ENCODE assay signal across 4 fruit fly cellular contexts in genomic region chr2L:16231265-16231664, dm6.
A peak's percentile ranks its signal among the peaks of the same experiment; 100 is the strongest.
TF ChIP-seq lines count a peak whose summit lies in the region.

Gene Ca-Ma2d, plus strand, starts transcription at chr2L:16231475.

- TF ChIP-seq CTCF in whole organism, embryonic (GFP tag; optimal IDR thresholded peaks at IDR 0.05; lab: Kevin White, UChicago): no peak

TF ChIP-seq in whole organism, adult, 20 proteins besides CTCF, POLR2A, EP300 and RAD21:
- TF ChIP-seq Mnt (GFP tag; optimal IDR thresholded peaks at IDR 0.05; lab: Kevin White, UChicago) (no peak), CG7045 (GFP tag; optimal IDR thresholded peaks at IDR 0.05; lab: Kevin White, UChicago) (peak; percentile 18)

TF ChIP-seq in whole organism, embryonic, 481 proteins besides CTCF, POLR2A, EP300 and RAD21 (continues in another document):
- peak; percentile 76 for TF ChIP-seq abd-A (tag; optimal IDR thresholded peaks at IDR 0.05; lab: Kevin White, UChicago)
- peak; percentile 85 for TF ChIP-seq Med (GFP tag; lab: Kevin White, UChicago)
- TF ChIP-seq Trl (optimal IDR thresholded peaks at IDR 0.05; lab: Kevin White, UChicago): peak; percentile 72 to 78
- peak; percentile 1 for TF ChIP-seq Trl (GFP tag; optimal IDR thresholded peaks at IDR 0.05; lab: Kevin White, UChicago)
- TF ChIP-seq CG2199 (GFP tag; IDR thresholded peaks at IDR 0.05; lab: Robert Waterston, UW): peak; percentile 48; the same call in 1 of the 3 replicates
- peak; percentile 75 for TF ChIP-seq Jarid2 (GFP tag; optimal IDR thresholded peaks at IDR 0.05; lab: Kevin White, UChicago)
- peak; percentile 17; the same call in 1 of the 2 replicates for TF ChIP-seq CG13287 (GFP tag; IDR thresholded peaks at IDR 0.05; lab: Robert Waterston, UW; ENCODE audit: partially characterized antibody)
- no peak for TF ChIP-seq CG1647 (GFP tag; optimal IDR thresholded peaks at IDR 0.05; lab: Kevin White, UChicago)
- TF ChIP-seq CG9609 (GFP tag; optimal IDR thresholded peaks at IDR 0.05; lab: Kevin White, UChicago): no peak
- TF ChIP-seq crp (GFP tag; optimal IDR thresholded peaks at IDR 0.05; lab: Kevin White, UChicago): peak in 1 of 2 experiments; percentile 78
- peak; percentile 17; the same call in 1 of the 3 replicates for TF ChIP-seq CG11695 (GFP tag; IDR thresholded peaks at IDR 0.05; lab: Robert Waterston, UW)
- TF ChIP-seq twi (tag; optimal IDR thresholded peaks at IDR 0.05; lab: Kevin White, UChicago): peak; percentile 43
- TF ChIP-seq insv (GFP tag; optimal IDR thresholded peaks at IDR 0.05; lab: Kevin White, UChicago): peak in 1 of 2 experiments; percentile 13
- TF ChIP-seq CG12299 (tag; optimal IDR thresholded peaks at IDR 0.05; lab: Kevin White, UChicago): peak; percentile 6
- no peak for TF ChIP-seq D19B (GFP tag; optimal IDR thresholded peaks at IDR 0.05; lab: Kevin White, UChicago)
- peak; percentile 9 for TF ChIP-seq D19A (tag; optimal IDR thresholded peaks at IDR 0.05; lab: Kevin White, UChicago)
- TF ChIP-seq sens-2 (GFP tag; IDR thresholded peaks at IDR 0.05; lab: Robert Waterston, UW): no peak
- peak; percentile 62; the same call in 1 of the 2 replicates for TF ChIP-seq Adf1 (GFP tag; IDR thresholded peaks at IDR 0.05; lab: Robert Waterston, UW)
- TF ChIP-seq HLH3B (GFP tag; IDR thresholded peaks at IDR 0.05; lab: Robert Waterston, UW): no peak
- TF ChIP-seq Dbx (GFP tag; IDR thresholded peaks at IDR 0.05; lab: Robert Waterston, UW): 0 out of 3 replicates have a peak, but pooled peaks have one; percentile 15
- no peak for TF ChIP-seq Nf-YB (GFP tag; optimal IDR thresholded peaks at IDR 0.05; lab: Kevin White, UChicago)
- no peak for TF ChIP-seq lov (optimal IDR thresholded peaks at IDR 0.05; lab: Kevin White, UChicago)
- TF ChIP-seq lov (GFP tag; IDR thresholded peaks at IDR 0.05; lab: Robert Waterston, UW): no peak
- peak; percentile 38; the same call in 1 of the 2 replicates for TF ChIP-seq amos (GFP tag; IDR thresholded peaks at IDR 0.05; lab: Robert Waterston, UW; ENCODE audit: partially characterized antibody)
- TF ChIP-seq psq (GFP tag; optimal IDR thresholded peaks at IDR 0.05; lab: Kevin White, UChicago): peak; percentile 27
- TF ChIP-seq lab (GFP tag; optimal IDR thresholded peaks at IDR 0.05; lab: Kevin White, UChicago): peak; percentile 44
- TF ChIP-seq onecut (GFP tag; IDR thresholded peaks at IDR 0.05; lab: Robert Waterston, UW): peak; percentile 92

TF ChIP-seq in whole organism, prepupa, 60 proteins besides CTCF, POLR2A, EP300 and RAD21:
- TF ChIP-seq Blimp-1 (GFP tag; optimal IDR thresholded peaks at IDR 0.05; lab: Kevin White, UChicago) (no peak), Eip78C (GFP tag; lab: Kevin White, UChicago) (peak; percentile 30), CG3919 (GFP tag; optimal IDR thresholded peaks at IDR 0.05; lab: Kevin White, UChicago) (no peak), Ets96B (tag; optimal IDR thresholded peaks at IDR 0.05; lab: Kevin White, UChicago) (no peak), CG15336 (GFP tag; IDR thresholded peaks at IDR 0.05; lab: Robert Waterston, UW) (no peak), Smox (GFP tag; optimal IDR thresholded peaks at IDR 0.05; lab: Kevin White, UChicago) (no peak), CG32006 (GFP tag; optimal IDR thresholded peaks at IDR 0.05; lab: Kevin White, UChicago) (no peak), Sox14 (GFP tag; optimal IDR thresholded peaks at IDR 0.05; lab: Kevin White, UChicago) (no peak), fd85E (GFP tag; optimal IDR thresholded peaks at IDR 0.05; lab: Kevin White, UChicago) (no peak)

TF ChIP-seq in whole organism, pupa, 21 proteins besides CTCF, POLR2A, EP300 and RAD21:
- no peak for TF ChIP-seq Snoo (tag; optimal IDR thresholded peaks at IDR 0.05; lab: Kevin White, UChicago)
- peak; percentile 27; the same call in 1 of the 2 replicates for TF ChIP-seq CG12605 (GFP tag; IDR thresholded peaks at IDR 0.05; lab: Robert Waterston, UW)
